Worm (Caenorhabditis elegans) whole organism, L4 larva: ENCODE results near the gene srx-19.

ENCODE experiments used
- D1046.2 ChIP-seq: fragments of 200-800 bp; sonication (Bioruptor generic); IDR thresholded peaks from 2 replicates; pipeline ENCODE4 v1.3.6; 2022; ENCODE audit warnings: missing genetic modification characterization, missing compliant biosample characterization
- F44E2.7 ChIP-seq: fragments of 200-800 bp; sonication (Bioruptor generic); IDR thresholded peaks from 2 replicates; pipeline ENCODE4 v2.1.2; 2022; ENCODE audit warnings: missing genetic modification characterization, missing compliant biosample characterization
- F49E8.2 ChIP-seq: sonication (generic microtip); optimal IDR thresholded peaks from 2 replicates; lab custom pipeline; 2016; ENCODE audit warnings: missing compliant biosample characterization, mild to moderate bottlenecking, missing genetic modification characterization, borderline replicate concordance
- R02D3.7 ChIP-seq: fragments of 150-350 bp; sonication (generic microtip); optimal IDR thresholded peaks from 3 replicates; lab custom pipeline; 2014; ENCODE audit warnings: missing biosample characterization, missing genetic modification characterization
- ZK337.2 ChIP-seq: fragments of 200-800 bp; sonication (Bioruptor generic); IDR thresholded peaks from 2 replicates; pipeline ENCODE4 v1.3.6; 2022; ENCODE audit warnings: missing genetic modification reagents, missing genetic modification characterization, missing compliant biosample characterization
- aha-1 ChIP-seq: fragments of 150-350 bp; peaks from one replicate; lab custom pipeline; 2014; ENCODE audit warnings: missing biosample characterization, missing genetic modification characterization
- aly-2 ChIP-seq: sonication (generic microtip); optimal IDR thresholded peaks from 2 replicates; lab custom pipeline; 2018; ENCODE audit warnings: missing biosample characterization, missing genetic modification characterization
- ceh-44 ChIP-seq: fragments of 200-800 bp; sonication (Bioruptor generic); IDR thresholded peaks from 2 replicates; pipeline ENCODE4 v1.3.6; 2022; ENCODE audit warnings: missing genetic modification reagents, missing genetic modification characterization, missing compliant biosample characterization
- ceh-82 ChIP-seq: sonication (generic microtip); optimal IDR thresholded peaks from 2 replicates; lab custom pipeline; 2017; ENCODE audit warnings: missing biosample characterization, missing genetic modification characterization
- daf-12 ChIP-seq: fragments of 150-350 bp; optimal IDR thresholded peaks from 2 replicates; lab custom pipeline; 2014; ENCODE audit warnings: missing biosample characterization, missing genetic modification reagents, missing genetic modification characterization
- daf-16 ChIP-seq, 3 experiments: sonication (generic microtip); optimal IDR thresholded peaks; 2 replicates each; lab custom pipeline; 2016 to 2017; ENCODE audit warnings: missing genetic modification characterization in 3 of 3, missing genetic modification reagents in 3 of 3, mild to moderate bottlenecking in 2 of 3, missing compliant biosample characterization in 2 of 3, missing biosample characterization in 1 of 3, moderate library complexity in 1 of 3
- daf-8 ChIP-seq: fragments of 200-800 bp; sonication (Bioruptor generic); IDR thresholded peaks from 2 replicates; pipeline ENCODE4 v1.3.6; 2022; ENCODE audit warnings: missing genetic modification characterization, missing compliant biosample characterization
- dmd-6 ChIP-seq: fragments of 200-800 bp; sonication (Bioruptor generic); IDR thresholded peaks from 2 replicates; pipeline ENCODE4 v1.3.6; 2022; ENCODE audit warnings: missing genetic modification reagents, missing genetic modification characterization, missing compliant biosample characterization
- dmd-9 ChIP-seq: fragments of 200-800 bp; sonication (Bioruptor generic); IDR thresholded peaks from 2 replicates; pipeline ENCODE4 v1.3.6; 2022; ENCODE audit warnings: missing genetic modification reagents, missing genetic modification characterization, missing compliant biosample characterization
- dpl-1 ChIP-seq: fragments of 150-350 bp; optimal IDR thresholded peaks from 2 replicates; lab custom pipeline; 2014; ENCODE audit warnings: missing biosample characterization, missing genetic modification reagents, missing genetic modification characterization
- egl-27 ChIP-seq: sonication (generic microtip); optimal IDR thresholded peaks from 3 replicates; lab custom pipeline; 2017; ENCODE audit warnings: missing biosample characterization, missing genetic modification reagents, missing genetic modification characterization
- egl-43 ChIP-seq: fragments of 200-800 bp; sonication (Bioruptor generic); IDR thresholded peaks from 2 replicates; pipeline ENCODE4 v1.3.6; 2022; ENCODE audit warnings: missing genetic modification reagents, missing genetic modification characterization, missing compliant biosample characterization
- fkh-10 ChIP-seq: fragments of 150-350 bp; optimal IDR thresholded peaks from 2 replicates; lab custom pipeline; 2014; ENCODE audit warnings: missing biosample characterization, missing genetic modification reagents, missing genetic modification characterization
- gei-8 ChIP-seq: fragments of 200-800 bp; sonication (Bioruptor generic); optimal IDR thresholded peaks from 2 replicates; lab custom pipeline; 2018; ENCODE audit warnings: mild to moderate bottlenecking, missing genetic modification characterization, missing compliant biosample characterization
- hlh-30 ChIP-seq: sonication (generic microtip); optimal IDR thresholded peaks from 2 replicates; lab custom pipeline; 2017; ENCODE audit warnings: antibody characterized with exemption, mild to moderate bottlenecking, missing genetic modification characterization, missing compliant biosample characterization; ENCODE audit not compliant: insufficient read depth
- lim-7 ChIP-seq: fragments of 200-800 bp; sonication (Bioruptor generic); IDR thresholded peaks from 2 replicates; pipeline ENCODE4 v1.3.6; 2022; ENCODE audit warnings: missing genetic modification characterization, missing compliant biosample characterization
- lin-29 ChIP-seq: fragments of 200-800 bp; sonication (Bioruptor generic); IDR thresholded peaks from 2 replicates; pipeline ENCODE4 v1.3.6; 2022; ENCODE audit warnings: missing genetic modification reagents, missing genetic modification characterization, missing compliant biosample characterization
- lin-38 ChIP-seq: fragments of 200-800 bp; sonication (Bioruptor generic); IDR thresholded peaks from 2 replicates; pipeline ENCODE4 v1.3.6; 2022; ENCODE audit warnings: missing genetic modification reagents, missing genetic modification characterization, missing compliant biosample characterization
- madf-5 ChIP-seq, 2 experiments: fragments of 200-800 bp; sonication (Bioruptor generic); IDR thresholded peaks; 2 replicates each; pipeline ENCODE4 v1.3.6; 2022; ENCODE audit warnings: missing compliant biosample characterization in 2 of 2, missing genetic modification characterization in 2 of 2
- mdt-29 ChIP-seq: fragments of 200-800 bp; sonication (Bioruptor generic); IDR thresholded peaks from 2 replicates; pipeline ENCODE4 v1.3.6; 2022; ENCODE audit warnings: missing genetic modification reagents, missing genetic modification characterization, missing compliant biosample characterization
- mes-2 ChIP-seq: sonication (generic microtip); optimal IDR thresholded peaks from 2 replicates; lab custom pipeline; 2016; ENCODE audit warnings: missing genotype, mild to moderate bottlenecking, missing genetic modification characterization, missing compliant biosample characterization; ENCODE audit not compliant: poor library complexity, severe bottlenecking
- mxl-2 ChIP-seq: fragments of 200-800 bp; sonication (Bioruptor generic); conservative IDR thresholded peaks from 2 replicates; pipeline ENCODE4 v1.3.6; 2022; ENCODE audit warnings: missing genetic modification reagents, missing genetic modification characterization, missing compliant biosample characterization
- nhr-10 ChIP-seq: fragments of 150-350 bp; optimal IDR thresholded peaks from 2 replicates; lab custom pipeline; 2014; ENCODE audit warnings: missing biosample characterization, missing genetic modification characterization
- nhr-111 ChIP-seq: fragments of 200-800 bp; sonication (Bioruptor generic); optimal IDR thresholded peaks from 2 replicates; lab custom pipeline; 2018; ENCODE audit warnings: mild to moderate bottlenecking, missing genetic modification characterization, missing compliant biosample characterization
- nhr-28 ChIP-seq: fragments of 150-350 bp; optimal IDR thresholded peaks from 2 replicates; lab custom pipeline; 2014; ENCODE audit warnings: missing biosample characterization, missing genetic modification characterization
- nhr-42 ChIP-seq: fragments of 200-800 bp; sonication (Bioruptor generic); IDR thresholded peaks from 2 replicates; pipeline ENCODE4 v1.3.6; 2022; ENCODE audit warnings: missing genetic modification characterization, missing compliant biosample characterization
- nhr-6 ChIP-seq: fragments of 150-350 bp; optimal IDR thresholded peaks from 2 replicates; lab custom pipeline; 2014; ENCODE audit warnings: missing biosample characterization, missing genetic modification characterization
- nhr-77 ChIP-seq: fragments of 150-350 bp; optimal IDR thresholded peaks from 2 replicates; lab custom pipeline; 2014; ENCODE audit warnings: missing biosample characterization, missing genetic modification characterization
- pqm-1 ChIP-seq: sonication (generic microtip); optimal IDR thresholded peaks from 2 replicates; lab custom pipeline; 2017; ENCODE audit warnings: missing biosample characterization, missing genetic modification characterization
- sdz-12 ChIP-seq: fragments of 200-800 bp; sonication (Bioruptor generic); optimal IDR thresholded peaks from 2 replicates; lab custom pipeline; 2018; ENCODE audit warnings: mild to moderate bottlenecking, missing genetic modification characterization, missing compliant biosample characterization
- set-16 ChIP-seq: fragments of 200-800 bp; sonication (Bioruptor generic); IDR thresholded peaks from 2 replicates; pipeline ENCODE4 v1.3.6; 2022; ENCODE audit warnings: missing genetic modification reagents, missing genetic modification characterization, missing compliant biosample characterization
- spr-3 ChIP-seq: fragments of 200-800 bp; sonication (Bioruptor generic); optimal IDR thresholded peaks from 2 replicates; lab custom pipeline; 2018; ENCODE audit warnings: mild to moderate bottlenecking, missing genetic modification characterization, missing compliant biosample characterization
- tag-97 ChIP-seq: fragments of 200-800 bp; sonication (Bioruptor generic); IDR thresholded peaks from 2 replicates; pipeline ENCODE4 v1.3.6; 2022; ENCODE audit warnings: missing genetic modification characterization, missing compliant biosample characterization
- tra-1 ChIP-seq: fragments of 200-800 bp; sonication (Bioruptor generic); IDR thresholded peaks from 2 replicates; pipeline ENCODE4 v1.3.6; 2022; ENCODE audit warnings: missing genetic modification reagents, missing genetic modification characterization, missing compliant biosample characterization
- unc-39 ChIP-seq: sonication (generic microtip); optimal IDR thresholded peaks from 2 replicates; lab custom pipeline; 2017; ENCODE audit warnings: missing biosample characterization, missing genetic modification characterization
- unc-62 ChIP-seq, 3 experiments: fragments of 150-350 bp in 1 of 3; sonication (generic microtip); optimal IDR thresholded peaks in 2 of 3; peaks in 1 of 3; 1 replicate in 1 of 3; 2 replicates in 2 of 3; lab custom pipeline; 2014 to 2017; ENCODE audit warnings: missing biosample characterization in 3 of 3, missing genetic modification characterization in 3 of 3, missing genetic modification reagents in 3 of 3, missing genotype in 1 of 3
- zfp-3 ChIP-seq: fragments of 200-800 bp; sonication (Bioruptor generic); conservative IDR thresholded peaks from 2 replicates; pipeline ENCODE4 v1.3.6; 2022; ENCODE audit warnings: missing genetic modification reagents, missing genetic modification characterization, missing compliant biosample characterization
- ztf-7 ChIP-seq: fragments of 150-350 bp; optimal IDR thresholded peaks from 2 replicates; lab custom pipeline; 2014; ENCODE audit warnings: missing biosample characterization, missing genetic modification characterization

Gene srx-19

ce11 chrIV:6839091-6839522, 34.0 kb upstream of the srx-19 start (continued):
- peak; percentile 52 for TF ChIP-seq nhr-77 (tag; lab: Kevin White, UChicago)
- TF ChIP-seq F44E2.7 (GFP tag; lab: Robert Waterston, UW): no peak
- TF ChIP-seq mes-2 (tag; lab: Kevin White, UChicago): peak; percentile 1
- no peak for TF ChIP-seq R02D3.7 (tag; lab: Kevin White, UChicago)
- TF ChIP-seq fkh-10 (GFP tag; lab: Kevin White, UChicago): peak; percentile 33
- peak; percentile 28 for TF ChIP-seq dpl-1 (GFP tag; lab: Kevin White, UChicago)
- TF ChIP-seq madf-5 (GFP tag; IDR thresholded peaks at IDR 0.05; lab: Robert Waterston, UW): no peak
- no peak for TF ChIP-seq nhr-111 (GFP tag; lab: Kevin White, UChicago)
- peak; percentile 98 for TF ChIP-seq ZK337.2 (GFP tag; lab: Robert Waterston, UW)
- TF ChIP-seq unc-39 (tag; lab: Kevin White, UChicago): no peak
- 0 out of 2 replicates have a peak, but pooled peaks have one; percentile 14 for TF ChIP-seq nhr-42 (GFP tag; lab: Robert Waterston, UW)
- no peak for TF ChIP-seq aly-2 (tag; lab: Kevin White, UChicago)
- no peak for TF ChIP-seq zfp-3 (GFP tag; lab: Robert Waterston, UW)
- TF ChIP-seq nhr-10 (tag; lab: Kevin White, UChicago): no peak
- TF ChIP-seq daf-8 (GFP tag; lab: Robert Waterston, UW): no peak
- TF ChIP-seq unc-62 (GFP tag; optimal IDR thresholded peaks at IDR 0.05 in 1 of 2; lab: Kevin White, UChicago): no peak
- TF ChIP-seq unc-62 (tag; optimal IDR thresholded peaks at IDR 0.05; lab: Kevin White, UChicago): no peak
- TF ChIP-seq dmd-9 (GFP tag; lab: Robert Waterston, UW): no peak
- TF ChIP-seq F49E8.2 (tag; lab: Kevin White, UChicago): no peak
- no peak for TF ChIP-seq egl-27
- TF ChIP-seq ceh-82 (tag; lab: Kevin White, UChicago): no peak
- TF ChIP-seq sdz-12 (GFP tag; lab: Kevin White, UChicago): no peak
- TF ChIP-seq tag-97 (GFP tag; lab: Robert Waterston, UW): no peak
- TF ChIP-seq spr-3 (GFP tag; lab: Kevin White, UChicago): no peak
- no peak for TF ChIP-seq lin-29 (GFP tag; lab: Robert Waterston, UW)
- TF ChIP-seq mxl-2 (GFP tag; lab: Robert Waterston, UW): no peak
- TF ChIP-seq D1046.2: no peak
- TF ChIP-seq pqm-1 (tag; lab: Kevin White, UChicago): peak; percentile 46
- TF ChIP-seq set-16 (GFP tag; lab: Robert Waterston, UW): no peak
- no peak for TF ChIP-seq lim-7 (GFP tag; lab: Robert Waterston, UW)
- peak; percentile 72 for TF ChIP-seq tra-1
- no peak for TF ChIP-seq egl-43 (GFP tag; lab: Robert Waterston, UW)
- no peak for TF ChIP-seq ceh-44 (GFP tag; lab: Robert Waterston, UW)
- peak; percentile 97 for TF ChIP-seq aha-1
- peak; percentile 75 for TF ChIP-seq nhr-6 (tag; lab: Kevin White, UChicago)
- TF ChIP-seq mdt-29 (GFP tag; lab: Robert Waterston, UW): no peak
- TF ChIP-seq dmd-6 (GFP tag; lab: Robert Waterston, UW): peak; percentile 94
- TF ChIP-seq gei-8: peak; percentile 49
- TF ChIP-seq ztf-7: no peak

DNA sequence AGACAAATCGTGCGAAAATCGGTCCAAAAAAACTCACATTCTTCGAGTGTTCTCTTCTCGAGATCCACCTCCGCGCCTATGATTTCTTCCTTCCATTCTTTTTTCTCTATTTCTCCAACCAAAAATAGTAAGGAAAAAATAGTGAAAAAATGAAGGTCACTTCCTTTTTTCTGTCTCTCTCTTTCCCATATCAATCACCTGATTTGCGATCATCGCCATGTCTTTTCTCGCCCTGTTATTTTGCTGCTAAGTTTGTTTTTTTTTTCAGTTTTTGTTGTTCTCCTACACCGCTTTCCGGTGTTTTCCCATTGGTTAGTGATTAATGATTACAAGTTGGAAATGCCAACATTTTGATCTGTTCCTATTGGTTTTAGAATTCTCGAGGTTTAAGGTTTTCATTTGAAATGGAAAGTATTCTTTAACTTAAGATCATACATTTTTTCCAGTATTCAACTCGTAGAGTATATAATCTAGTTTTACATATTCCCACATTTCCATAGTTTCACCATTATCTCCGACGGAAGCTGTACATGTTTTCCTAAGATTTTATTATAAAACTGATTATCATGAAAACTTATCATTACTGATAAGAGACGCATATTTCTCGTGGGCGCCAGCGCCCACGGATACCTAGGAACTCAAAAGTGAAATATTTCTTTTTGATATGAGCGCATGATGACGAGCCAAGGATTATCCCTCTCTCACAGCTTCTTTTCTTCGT, 31.3 kb upstream of the srx-19 start:
- no peak for TF ChIP-seq lin-38 (GFP tag; lab: Robert Waterston, UW)
- TF ChIP-seq nhr-28 (tag; lab: Kevin White, UChicago): peak; percentile 36
- TF ChIP-seq hlh-30 (tag; lab: Kevin White, UChicago): peak; percentile 39
- no peak for TF ChIP-seq tra-1
- TF ChIP-seq dmd-6 (GFP tag; lab: Robert Waterston, UW): no peak
- TF ChIP-seq daf-16 (GFP tag; optimal IDR thresholded peaks at IDR 0.05; lab: Kevin White, UChicago): no peak
- peak; percentile 34 for TF ChIP-seq daf-16 (tag; optimal IDR thresholded peaks at IDR 0.05; lab: Kevin White, UChicago)
- peak; percentile 14 for TF ChIP-seq pqm-1 (tag; lab: Kevin White, UChicago)
- TF ChIP-seq daf-12 (tag; lab: Kevin White, UChicago): no peak
- TF ChIP-seq unc-39 (tag; lab: Kevin White, UChicago): no peak
- TF ChIP-seq, all 104 proteins: peak for 4
